Worm (Caenorhabditis elegans) whole organism, midembryonic: ENCODE data around the gene chw-1.

Source experiments
- T22C8.4 ChIP-seq: fragments of 200-800 bp; sonication (Bioruptor generic); IDR thresholded peaks from 2 replicates; pipeline ENCODE4 v1.3.6; 2022; ENCODE audit warnings: missing genetic modification characterization, missing compliant biosample characterization
- cog-1 ChIP-seq: sonication (generic microtip); optimal IDR thresholded peaks from 2 replicates; lab custom pipeline; 2016; ENCODE audit warnings: missing genetic modification characterization, missing compliant biosample characterization
- flt-1 ChIP-seq: fragments of 200-800 bp; sonication (Bioruptor generic); IDR thresholded peaks from 2 replicates; pipeline ENCODE4 v1.3.6; 2022; ENCODE audit warnings: missing genetic modification characterization, missing compliant biosample characterization
- med-1 ChIP-seq: sonication (generic microtip); optimal IDR thresholded peaks from 2 replicates; lab custom pipeline; 2017; ENCODE audit warnings: missing genetic modification characterization, mild to moderate bottlenecking, missing compliant biosample characterization, antibody characterized with exemption, missing genetic modification reagents; ENCODE audit not compliant: insufficient read depth
- tab-1 ChIP-seq: fragments of 200-800 bp; sonication (Bioruptor generic); IDR thresholded peaks from 2 replicates; pipeline ENCODE4 v1.3.6; 2022; ENCODE audit warnings: missing genetic modification characterization, missing compliant biosample characterization
- ztf-23 ChIP-seq: fragments of 200-800 bp; sonication (Bioruptor generic); IDR thresholded peaks from 2 replicates; pipeline ENCODE4 v1.3.6; 2022; ENCODE audit warnings: missing genetic modification reagents, missing genetic modification characterization, missing compliant biosample characterization
- ztf-29 ChIP-seq: fragments of 200-800 bp; sonication (Bioruptor generic); IDR thresholded peaks from 2 replicates; pipeline ENCODE4 v1.3.6; 2022; ENCODE audit warnings: missing genetic modification reagents, missing genetic modification characterization, missing compliant biosample characterization

ce11 chrV:10505553-10505952 lies 43.5 kb downstream of the chw-1 start, which contains the start of gene C35A5.5:
- TF ChIP-seq tab-1 (GFP tag; lab: Robert Waterston, UW) (no peak), flt-1 (GFP tag; lab: Robert Waterston, UW) (no peak), med-1 (GFP tag; lab: Kevin White, UChicago) (no peak), ztf-29 (GFP tag; lab: Robert Waterston, UW) (no peak), cog-1 (tag; lab: Kevin White, UChicago) (no peak), ztf-23 (GFP tag; lab: Robert Waterston, UW) (no peak), T22C8.4 (GFP tag; lab: Robert Waterston, UW) (no peak)
